Fruit fly (Drosophila melanogaster): ENCODE measurements around the gene Usp30.

Usp30 gene

DNA sequence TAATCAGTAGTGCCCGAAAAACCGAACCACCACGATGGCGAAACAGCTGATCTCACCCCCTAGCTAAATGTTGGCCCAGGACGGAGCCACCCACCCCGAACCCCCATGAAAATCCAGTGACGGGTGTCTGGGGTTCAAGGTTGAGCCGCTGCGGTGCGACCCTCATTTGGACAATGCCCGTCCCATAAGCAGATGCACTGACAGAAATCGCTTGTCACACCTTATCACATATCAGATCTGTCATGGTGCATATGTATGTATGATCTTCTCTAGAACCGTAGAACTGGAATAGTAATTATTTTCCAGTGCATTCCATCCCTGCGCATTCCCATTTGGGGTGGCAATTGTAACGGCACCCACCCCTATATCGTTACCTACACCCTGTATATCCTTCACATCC is 9.3 kb upstream of the Usp30 start:
- TF ChIP-seq Ets96B (tag; optimal IDR thresholded peaks at IDR 0.05) (no peak), CG34406 (GFP tag; optimal IDR thresholded peaks at IDR 0.05) (peak; percentile 8), CG8632 (GFP tag; optimal IDR thresholded peaks at IDR 0.05) (no peak), svp (GFP tag) (peak; percentile 61), topi (GFP tag; optimal IDR thresholded peaks at IDR 0.05) (peak; percentile 39), Eip78C (GFP tag) (peak; percentile 56), CG6792 (GFP tag; optimal IDR thresholded peaks at IDR 0.05) (peak; percentile 2), cyc (GFP tag; optimal IDR thresholded peaks at IDR 0.05) (peak; percentile 22), Met (GFP tag; optimal IDR thresholded peaks at IDR 0.05) (peak; percentile 47), lz (GFP tag; optimal IDR thresholded peaks at IDR 0.05) (peak; percentile 24), eg (GFP tag; IDR thresholded peaks at IDR 0.05) (no peak), dsx (GFP tag; optimal IDR thresholded peaks at IDR 0.05; ENCODE audit: poor library complexity, severe bottlenecking) (no peak), net (GFP tag; optimal IDR thresholded peaks at IDR 0.05) (no peak), fkh (GFP tag; optimal IDR thresholded peaks at IDR 0.05) (no peak), salr (GFP tag; optimal IDR thresholded peaks at IDR 0.05) (no peak), CG7368 (GFP tag; optimal IDR thresholded peaks at IDR 0.05) (peak; percentile 1), esn (GFP tag; optimal IDR thresholded peaks at IDR 0.05) (peak; percentile 33), CG10631 (GFP tag; optimal IDR thresholded peaks at IDR 0.05) (peak; percentile 7), CG31627 (GFP tag; optimal IDR thresholded peaks at IDR 0.05) (peak; percentile 31), Smox (GFP tag; optimal IDR thresholded peaks at IDR 0.05) (peak; percentile 18), Blimp-1 (GFP tag; optimal IDR thresholded peaks at IDR 0.05) (no peak), Gug (GFP tag; IDR thresholded peaks at IDR 0.05) (no peak)

DNA sequence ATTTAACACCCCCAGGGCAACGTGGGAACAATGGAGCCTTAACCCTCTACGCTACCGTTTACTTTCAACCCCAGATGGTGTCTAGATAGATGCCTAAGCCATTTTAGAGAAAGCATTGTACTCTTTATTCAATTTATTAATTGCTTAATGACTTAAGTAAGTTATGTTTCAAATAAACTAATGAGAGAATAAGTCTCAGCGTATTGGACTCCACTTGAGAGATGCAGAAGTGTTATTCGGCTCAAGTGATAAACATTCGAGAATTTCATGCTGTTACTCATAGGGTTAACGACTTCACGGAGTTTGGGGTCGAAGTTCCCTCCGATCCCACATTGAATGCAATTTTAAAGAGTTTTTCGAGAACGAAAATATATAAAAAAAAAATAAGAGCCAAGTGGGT is 8.7 kb upstream of the Usp30 start:
- TF ChIP-seq CG6792 (GFP tag; optimal IDR thresholded peaks at IDR 0.05) = no peak
- no peak for TF ChIP-seq Hr4 (GFP tag; optimal IDR thresholded peaks at IDR 0.05)
- TF ChIP-seq CG34406 (GFP tag; optimal IDR thresholded peaks at IDR 0.05) = no peak
- TF ChIP-seq CG10669 (GFP tag; optimal IDR thresholded peaks at IDR 0.05) = peak; percentile 35
- no peak for TF ChIP-seq CG15336 (GFP tag; IDR thresholded peaks at IDR 0.05)
- no peak for TF ChIP-seq Ets96B (tag; optimal IDR thresholded peaks at IDR 0.05)
- no peak for TF ChIP-seq CG11902 (GFP tag; optimal IDR thresholded peaks at IDR 0.05)
- TF ChIP-seq ss (GFP tag; optimal IDR thresholded peaks at IDR 0.05) = no peak
- TF ChIP-seq CG11762 (GFP tag; optimal IDR thresholded peaks at IDR 0.05; ENCODE audit: insufficient read depth) = no peak
- no peak for TF ChIP-seq salr (GFP tag; optimal IDR thresholded peaks at IDR 0.05)
- TF ChIP-seq Hr39 (GFP tag; optimal IDR thresholded peaks at IDR 0.05) = peak; percentile 26
- TF ChIP-seq CG3032 (tag; optimal IDR thresholded peaks at IDR 0.05) = no peak
- TF ChIP-seq Eip78C (GFP tag) = peak; percentile 47
- TF ChIP-seq eg (GFP tag; IDR thresholded peaks at IDR 0.05) = no peak
- no peak for TF ChIP-seq net (GFP tag; optimal IDR thresholded peaks at IDR 0.05)
- TF ChIP-seq CG16779 (tag; optimal IDR thresholded peaks at IDR 0.05) = no peak
- no peak for TF ChIP-seq CG7368 (GFP tag; optimal IDR thresholded peaks at IDR 0.05)
- TF ChIP-seq fkh (GFP tag; optimal IDR thresholded peaks at IDR 0.05) = no peak
- peak; percentile 56 for TF ChIP-seq Smox (GFP tag; optimal IDR thresholded peaks at IDR 0.05)
- TF ChIP-seq cyc (GFP tag; optimal IDR thresholded peaks at IDR 0.05) = peak; percentile 25
- TF ChIP-seq CG31627 (GFP tag; optimal IDR thresholded peaks at IDR 0.05) = peak; percentile 42
- TF ChIP-seq Sox15 (GFP tag; optimal IDR thresholded peaks at IDR 0.05) = no peak
- TF ChIP-seq Sox102F (GFP tag; optimal IDR thresholded peaks at IDR 0.05) = peak; percentile 46
- TF ChIP-seq fd59A (GFP tag; optimal IDR thresholded peaks at IDR 0.05) = no peak
- TF ChIP-seq esn (GFP tag; optimal IDR thresholded peaks at IDR 0.05) = peak; percentile 57
- TF ChIP-seq Ets21C (GFP tag; optimal IDR thresholded peaks at IDR 0.05) = no peak
- no peak for TF ChIP-seq CG6854 (GFP tag; optimal IDR thresholded peaks at IDR 0.05)
- TF ChIP-seq CG1621 (tag; optimal IDR thresholded peaks at IDR 0.05) = no peak
- TF ChIP-seq CG9139 (GFP tag; optimal IDR thresholded peaks at IDR 0.05) = no peak
- TF ChIP-seq acj6 (GFP tag; optimal IDR thresholded peaks at IDR 0.05) = no peak
- no peak for TF ChIP-seq Blimp-1 (GFP tag; optimal IDR thresholded peaks at IDR 0.05)
- no peak for TF ChIP-seq CG4318 (GFP tag; optimal IDR thresholded peaks at IDR 0.05)
- no peak for TF ChIP-seq CG8632 (GFP tag; optimal IDR thresholded peaks at IDR 0.05)
- no peak for TF ChIP-seq Lpt (GFP tag; optimal IDR thresholded peaks at IDR 0.05)
- TF ChIP-seq fd85E (GFP tag; optimal IDR thresholded peaks at IDR 0.05) = no peak
- no peak for TF ChIP-seq CG6276 (GFP tag; optimal IDR thresholded peaks at IDR 0.05)
- TF ChIP-seq spab (GFP tag; optimal IDR thresholded peaks at IDR 0.05) = no peak
- TF ChIP-seq CG6163 (GFP tag; IDR thresholded peaks at IDR 0.05) = no peak
- TF ChIP-seq Sox14 (GFP tag; optimal IDR thresholded peaks at IDR 0.05) = peak; percentile 8
- TF ChIP-seq OdsH (GFP tag; optimal IDR thresholded peaks at IDR 0.05) = no peak
- peak; percentile 29 for TF ChIP-seq vri (GFP tag; optimal IDR thresholded peaks at IDR 0.05)
- peak; percentile 11 for TF ChIP-seq CG6808 (GFP tag; optimal IDR thresholded peaks at IDR 0.05)
